Worm (Caenorhabditis elegans) whole organism, L4 larva: ENCODE results near the gene R09F10.5.

Source experiments
- D1046.2 ChIP-seq: fragments of 200-800 bp; sonication (Bioruptor generic); IDR thresholded peaks from 2 replicates; pipeline ENCODE4 v1.3.6; 2022; ENCODE audit warnings: missing genetic modification characterization, missing compliant biosample characterization
- R02D3.7 ChIP-seq: fragments of 150-350 bp; sonication (generic microtip); optimal IDR thresholded peaks from 3 replicates; lab custom pipeline; 2014; ENCODE audit warnings: missing biosample characterization, missing genetic modification characterization
- Y48G9A.11 ChIP-seq: fragments of 200-800 bp; sonication (Bioruptor generic); IDR thresholded peaks from 2 replicates; pipeline ENCODE4 v1.3.6; 2022; ENCODE audit warnings: missing genetic modification reagents, missing genetic modification characterization, missing compliant biosample characterization
- Y5F2A.4 ChIP-seq: fragments of 200-800 bp; sonication (Bioruptor generic); optimal IDR thresholded peaks from 2 replicates; lab custom pipeline; 2018; ENCODE audit warnings: mild to moderate bottlenecking, missing genetic modification characterization, missing compliant biosample characterization
- ZK337.2 ChIP-seq: fragments of 200-800 bp; sonication (Bioruptor generic); IDR thresholded peaks from 2 replicates; pipeline ENCODE4 v1.3.6; 2022; ENCODE audit warnings: missing genetic modification reagents, missing genetic modification characterization, missing compliant biosample characterization
- aha-1 ChIP-seq: fragments of 150-350 bp; peaks from one replicate; lab custom pipeline; 2014; ENCODE audit warnings: missing biosample characterization, missing genetic modification characterization
- aly-2 ChIP-seq: sonication (generic microtip); optimal IDR thresholded peaks from 2 replicates; lab custom pipeline; 2018; ENCODE audit warnings: missing biosample characterization, missing genetic modification characterization
- arid-1 ChIP-seq: fragments of 200-800 bp; sonication (Bioruptor generic); conservative IDR thresholded peaks from 2 replicates; pipeline ENCODE4 v1.3.6; 2022; ENCODE audit warnings: missing genetic modification reagents, missing genetic modification characterization, missing compliant biosample characterization
- ceh-20 ChIP-seq: fragments of 200-800 bp; sonication (Bioruptor generic); IDR thresholded peaks from 2 replicates; pipeline ENCODE4 v1.3.6; 2022; ENCODE audit warnings: missing genetic modification reagents, missing genetic modification characterization, missing compliant biosample characterization
- ctbp-1 ChIP-seq: fragments of 200-800 bp; sonication (Bioruptor generic); IDR thresholded peaks from 2 replicates; pipeline ENCODE4 v1.3.6; 2022; ENCODE audit warnings: missing genetic modification reagents, missing genetic modification characterization, missing compliant biosample characterization
- daf-19 ChIP-seq: fragments of 200-800 bp; sonication (Bioruptor generic); conservative IDR thresholded peaks from 2 replicates; pipeline ENCODE4 v1.3.6; 2022; ENCODE audit warnings: missing genetic modification characterization, missing compliant biosample characterization
- dpl-1 ChIP-seq: fragments of 150-350 bp; optimal IDR thresholded peaks from 2 replicates; lab custom pipeline; 2014; ENCODE audit warnings: missing biosample characterization, missing genetic modification reagents, missing genetic modification characterization
- fos-1 ChIP-seq: fragments of 150-350 bp; optimal IDR thresholded peaks from 2 replicates; lab custom pipeline; 2014; ENCODE audit warnings: missing biosample characterization, missing genetic modification characterization
- hlh-30 ChIP-seq: sonication (generic microtip); optimal IDR thresholded peaks from 2 replicates; lab custom pipeline; 2017; ENCODE audit warnings: antibody characterized with exemption, mild to moderate bottlenecking, missing genetic modification characterization, missing compliant biosample characterization; ENCODE audit not compliant: insufficient read depth
- jun-1 ChIP-seq: fragments of 150-350 bp; optimal IDR thresholded peaks from 2 replicates; lab custom pipeline; 2014; ENCODE audit warnings: missing biosample characterization, missing genetic modification reagents, missing genetic modification characterization
- lim-7 ChIP-seq: fragments of 200-800 bp; sonication (Bioruptor generic); IDR thresholded peaks from 2 replicates; pipeline ENCODE4 v1.3.6; 2022; ENCODE audit warnings: missing genetic modification characterization, missing compliant biosample characterization
- lin-1 ChIP-seq: fragments of 200-800 bp; sonication (Bioruptor generic); IDR thresholded peaks from 2 replicates; pipeline ENCODE4 v1.3.6; 2022; ENCODE audit warnings: missing genetic modification reagents, missing genetic modification characterization, missing compliant biosample characterization
- lin-15B ChIP-seq: fragments of 150-350 bp; sonication (generic microtip); optimal IDR thresholded peaks from 3 replicates; lab custom pipeline; 2014; ENCODE audit warnings: missing biosample characterization, missing genetic modification characterization
- mdt-29 ChIP-seq: fragments of 200-800 bp; sonication (Bioruptor generic); IDR thresholded peaks from 2 replicates; pipeline ENCODE4 v1.3.6; 2022; ENCODE audit warnings: missing genetic modification reagents, missing genetic modification characterization, missing compliant biosample characterization
- nhr-10 ChIP-seq: fragments of 150-350 bp; optimal IDR thresholded peaks from 2 replicates; lab custom pipeline; 2014; ENCODE audit warnings: missing biosample characterization, missing genetic modification characterization
- nhr-237 ChIP-seq: sonication (generic microtip); optimal IDR thresholded peaks from 2 replicates; lab custom pipeline; 2017; ENCODE audit warnings: missing biosample characterization, missing genetic modification characterization
- nhr-25 ChIP-seq: sonication (generic microtip); optimal IDR thresholded peaks from 2 replicates; lab custom pipeline; 2017; ENCODE audit warnings: missing genetic modification characterization, mild to moderate bottlenecking, missing compliant biosample characterization, antibody characterized with exemption, moderate library complexity, borderline replicate concordance; ENCODE audit not compliant: insufficient read depth
- nhr-41 ChIP-seq: fragments of 200-800 bp; sonication (Bioruptor generic); IDR thresholded peaks from 2 replicates; pipeline ENCODE4 v1.3.6; 2022; ENCODE audit warnings: missing genetic modification reagents, missing genetic modification characterization, missing compliant biosample characterization
- pqm-1 ChIP-seq: sonication (generic microtip); optimal IDR thresholded peaks from 2 replicates; lab custom pipeline; 2017; ENCODE audit warnings: missing biosample characterization, missing genetic modification characterization
- rbr-2 ChIP-seq: sonication (generic microtip); optimal IDR thresholded peaks from 2 replicates; lab custom pipeline; 2016; ENCODE audit warnings: missing genotype, missing genetic modification characterization, missing compliant biosample characterization
- saeg-2 ChIP-seq: fragments of 200-800 bp; sonication (Bioruptor generic); IDR thresholded peaks from 2 replicates; pipeline ENCODE4 v1.3.6; 2022; ENCODE audit warnings: missing genetic modification reagents, missing genetic modification characterization, missing compliant biosample characterization
- set-16 ChIP-seq: fragments of 200-800 bp; sonication (Bioruptor generic); IDR thresholded peaks from 2 replicates; pipeline ENCODE4 v1.3.6; 2022; ENCODE audit warnings: missing genetic modification reagents, missing genetic modification characterization, missing compliant biosample characterization
- spr-3 ChIP-seq: fragments of 200-800 bp; sonication (Bioruptor generic); optimal IDR thresholded peaks from 2 replicates; lab custom pipeline; 2018; ENCODE audit warnings: mild to moderate bottlenecking, missing genetic modification characterization, missing compliant biosample characterization
- unc-62 ChIP-seq, 3 experiments: fragments of 150-350 bp in 1 of 3; sonication (generic microtip); optimal IDR thresholded peaks in 2 of 3; peaks in 1 of 3; 1 replicate in 1 of 3; 2 replicates in 2 of 3; lab custom pipeline; 2014 to 2017; ENCODE audit warnings: missing biosample characterization in 3 of 3, missing genetic modification characterization in 3 of 3, missing genetic modification reagents in 3 of 3, missing genotype in 1 of 3
- zag-1 ChIP-seq: fragments of 150-350 bp; optimal IDR thresholded peaks from 2 replicates; lab custom pipeline; 2014; ENCODE audit warnings: missing biosample characterization, missing genetic modification characterization
- zfp-2 ChIP-seq: sonication (generic microtip); optimal IDR thresholded peaks from 2 replicates; lab custom pipeline; 2016; ENCODE audit warnings: mild to moderate bottlenecking, missing genetic modification characterization, missing compliant biosample characterization
- zfp-3 ChIP-seq: fragments of 200-800 bp; sonication (Bioruptor generic); conservative IDR thresholded peaks from 2 replicates; pipeline ENCODE4 v1.3.6; 2022; ENCODE audit warnings: missing genetic modification reagents, missing genetic modification characterization, missing compliant biosample characterization

The R09F10.5 gene

ce11 chrX:8274869-8275268 lies 32.6 kb downstream of the R09F10.5 start, which contains the start of gene ksr-1:
Gene ksr-1 (plus strand): TSS chrX:8275169.
- TF ChIP-seq lin-1 (no peak), nhr-237 (tag; lab: Kevin White, UChicago) (no peak), ctbp-1 (no peak), dpl-1 (GFP tag; lab: Kevin White, UChicago) (no peak), lin-15B (tag; lab: Kevin White, UChicago) (no peak), mdt-29 (no peak)

ce11 chrX:8273496-8273895 lies 34.0 kb downstream of the R09F10.5 start:
- TF ChIP-seq Y48G9A.11 (GFP tag; lab: Robert Waterston, UW), result no peak
- TF ChIP-seq spr-3 (GFP tag; lab: Kevin White, UChicago), result no peak
- TF ChIP-seq pqm-1 (tag; lab: Kevin White, UChicago), result no peak
- TF ChIP-seq nhr-41 (GFP tag; lab: Robert Waterston, UW), result no peak
- TF ChIP-seq daf-19 (GFP tag; lab: Robert Waterston, UW), result no peak
- no peak for TF ChIP-seq R02D3.7
- TF ChIP-seq saeg-2 (GFP tag; lab: Robert Waterston, UW), result no peak
- TF ChIP-seq zfp-2, result no peak
- TF ChIP-seq hlh-30 (tag; lab: Kevin White, UChicago), result no peak
- TF ChIP-seq nhr-237 (tag; lab: Kevin White, UChicago), result no peak
- TF ChIP-seq, all 104 proteins: peak for 0

DNA sequence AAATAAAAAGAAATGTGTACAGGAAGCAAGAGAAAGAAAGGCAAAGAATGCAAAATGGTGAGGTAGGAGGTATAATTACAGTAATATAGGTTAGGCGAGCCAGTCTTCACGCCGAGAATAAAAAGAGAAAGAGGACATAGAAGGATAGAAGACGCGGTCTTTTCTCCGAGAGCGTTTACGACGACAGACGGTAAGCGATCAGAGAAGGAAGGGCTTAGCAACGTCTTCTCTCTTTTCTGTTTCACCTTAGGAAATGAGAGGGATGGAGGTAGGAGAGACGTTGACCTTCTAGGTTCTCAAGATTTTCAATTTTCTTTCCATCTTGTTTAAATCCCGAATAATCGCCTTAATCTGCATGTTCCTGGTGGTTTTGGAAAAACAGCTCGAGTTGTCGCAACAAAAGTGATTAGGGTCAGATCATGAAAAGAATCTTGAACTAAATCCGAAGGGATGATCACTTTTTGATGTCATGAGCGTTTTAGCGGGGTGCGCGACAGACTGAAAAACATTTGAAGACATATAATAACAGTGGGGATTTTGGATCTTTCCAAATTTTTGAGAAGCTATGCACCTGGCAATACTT lies 36.4 kb downstream of the R09F10.5 start, which contains the start of gene cutl-29:
TSS of gene cutl-29 (minus strand) at position 51 of the 583 bp plus-strand sequence.
- TF ChIP-seq lim-7 (GFP tag; lab: Robert Waterston, UW) (no peak), unc-62 (GFP tag; optimal IDR thresholded peaks at IDR 0.05 in 1 of 2; lab: Kevin White, UChicago) (peak in 1 of 2 experiments; percentile 58), unc-62 (tag; optimal IDR thresholded peaks at IDR 0.05; lab: Kevin White, UChicago) (no peak)

DNA sequence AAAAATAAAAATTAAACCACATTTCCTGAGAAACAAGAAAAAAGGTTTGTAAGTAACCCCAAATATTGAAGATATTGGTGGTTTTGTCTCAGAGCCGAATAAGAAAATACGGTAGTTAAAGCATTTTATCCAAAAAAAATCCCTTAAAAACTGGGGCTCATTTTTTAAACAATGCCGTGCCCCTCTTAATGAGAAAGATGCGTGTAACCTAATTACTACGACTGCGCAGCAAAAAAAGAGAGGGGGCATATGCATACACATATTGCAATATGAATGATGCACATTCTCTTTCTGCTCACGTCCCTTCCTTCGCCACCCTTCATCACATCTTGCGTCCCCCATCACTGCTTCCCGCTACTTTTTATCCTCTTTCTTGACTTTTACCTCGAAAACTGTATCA lies 39.4 kb downstream of the R09F10.5 start:
- TF ChIP-seq nhr-25 (tag; lab: Kevin White, UChicago) (no peak), zag-1 (tag; lab: Kevin White, UChicago) (no peak)

- TF ChIP-seq fos-1 (tag; lab: Kevin White, UChicago), result no peak
- no peak for TF ChIP-seq daf-19 (GFP tag; lab: Robert Waterston, UW)
- TF ChIP-seq lim-7 (GFP tag; lab: Robert Waterston, UW), result no peak
- no peak for TF ChIP-seq ZK337.2 (GFP tag; lab: Robert Waterston, UW)
- no peak for TF ChIP-seq arid-1
- TF ChIP-seq Y5F2A.4, result no peak
- TF ChIP-seq rbr-2 (tag; lab: Kevin White, UChicago), result no peak
- TF ChIP-seq aha-1 (tag; lab: Kevin White, UChicago), result no peak
- TF ChIP-seq zfp-3 (GFP tag; lab: Robert Waterston, UW), result no peak
- no peak for TF ChIP-seq R02D3.7
- no peak; the same call in 1 of the 2 replicates for TF ChIP-seq set-16 (GFP tag; lab: Robert Waterston, UW)
- TF ChIP-seq D1046.2, result 0 out of 2 replicates have a peak, but pooled peaks have one; percentile 55
- no peak for TF ChIP-seq spr-3 (GFP tag; lab: Kevin White, UChicago)
- no peak for TF ChIP-seq aly-2
- no peak for TF ChIP-seq jun-1 (tag; lab: Kevin White, UChicago)
- 0 out of 2 replicates have a peak, but pooled peaks have one; percentile 42 for TF ChIP-seq ceh-20
- peak; percentile 55 for TF ChIP-seq hlh-30 (tag; lab: Kevin White, UChicago)
- no peak for TF ChIP-seq nhr-10
- TF ChIP-seq, all 104 proteins: peak for 3
Measured at ce11 chrX:8262734-8263133, 44.8 kb downstream of the R09F10.5 start.
